Fruit fly (Drosophila melanogaster) whole organism, embryonic: ENCODE results near the gene Polr2G.

Experiments used
- CG10565 ChIP-seq: fragments of 200-800 bp; sonication (Bioruptor generic); optimal IDR thresholded peaks from 3 replicates; lab custom pipeline; 2016; ENCODE audit warnings: missing biosample characterization, mild to moderate bottlenecking, missing genetic modification characterization
- CG10654 ChIP-seq: fragments of 200-800 bp; sonication (Bioruptor generic); optimal IDR thresholded peaks from 2 replicates; lab custom pipeline; 2016; ENCODE audit warnings: missing biosample characterization, missing genetic modification characterization
- CG10979 ChIP-seq: fragments of 200-800 bp; sonication (Bioruptor generic); optimal IDR thresholded peaks from 2 replicates; lab custom pipeline; 2018; ENCODE audit warnings: missing biosample characterization, mild to moderate bottlenecking, missing genetic modification characterization, moderate library complexity
- CG11696 ChIP-seq: fragments of 200-800 bp; sonication (Bioruptor generic); IDR thresholded peaks from 2 replicates; pipeline ENCODE4 v1.3.6; 2022; ENCODE audit warnings: missing biosample characterization, missing genetic modification characterization
- CG13775 ChIP-seq: fragments of 200-800 bp; sonication (Bioruptor generic); optimal IDR thresholded peaks from 3 replicates; lab custom pipeline; 2017; ENCODE audit warnings: missing biosample characterization, mild to moderate bottlenecking, missing genetic modification characterization
- CG14441 ChIP-seq: fragments of 200-800 bp; sonication (Bioruptor generic); IDR thresholded peaks from 2 replicates; pipeline ENCODE4 v1.3.6; 2022; ENCODE audit warnings: missing biosample characterization, missing genetic modification characterization
- CG15073 ChIP-seq: fragments of 200-800 bp; sonication (Bioruptor generic); optimal IDR thresholded peaks from 2 replicates; lab custom pipeline; 2016; ENCODE audit warnings: missing biosample characterization, missing genetic modification characterization
- CG1529 ChIP-seq: fragments of 200-800 bp; sonication (Bioruptor generic); optimal IDR thresholded peaks from 3 replicates; lab custom pipeline; 2018; ENCODE audit warnings: missing biosample characterization, missing genetic modification characterization
- CG1647 ChIP-seq: fragments of 200-800 bp; sonication (Bioruptor generic); optimal IDR thresholded peaks from 3 replicates; lab custom pipeline; 2016; ENCODE audit warnings: missing biosample characterization, missing genetic modification characterization
- CG17328 ChIP-seq: fragments of 200-800 bp; sonication (Bioruptor generic); IDR thresholded peaks from 2 replicates; pipeline ENCODE4 v1.3.6; 2022; ENCODE audit warnings: missing biosample characterization, missing genetic modification characterization
- CG17385 ChIP-seq: fragments of 200-800 bp; sonication (Bioruptor generic); optimal IDR thresholded peaks from 3 replicates; lab custom pipeline; 2018; ENCODE audit warnings: missing biosample characterization, mild to moderate bottlenecking, missing genetic modification characterization
- CG32532 ChIP-seq: fragments of 200-800 bp; sonication (Bioruptor generic); IDR thresholded peaks from 2 replicates; pipeline ENCODE4 v1.3.6; 2022; ENCODE audit warnings: missing biosample characterization, missing genetic modification characterization
- CG3726 ChIP-seq: fragments of 200-800 bp; sonication (Bioruptor generic); IDR thresholded peaks from 3 replicates; pipeline ENCODE4, ENCODE4 v1.3.6; 2022; ENCODE audit warnings: missing biosample characterization, missing genetic modification characterization
- CG3847 ChIP-seq: fragments of 200-800 bp; sonication (Bioruptor generic); IDR thresholded peaks from 2 replicates; pipeline ENCODE4 v1.3.6; 2022; ENCODE audit warnings: missing biosample characterization, missing genetic modification characterization
- CG43689 ChIP-seq: fragments of 200-800 bp; sonication (Bioruptor generic); IDR thresholded peaks from 2 replicates; pipeline ENCODE4 v1.3.6; 2022; ENCODE audit warnings: missing biosample characterization, missing genetic modification characterization
- CG4707 ChIP-seq: fragments of 200-800 bp; sonication (Bioruptor generic); optimal IDR thresholded peaks from 2 replicates; lab custom pipeline; 2018; ENCODE audit warnings: missing biosample characterization, mild to moderate bottlenecking, missing genetic modification characterization, moderate library complexity
- CG6813 ChIP-seq: fragments of 200-800 bp; sonication (Bioruptor generic); optimal IDR thresholded peaks from 2 replicates; lab custom pipeline; 2017; ENCODE audit warnings: missing biosample characterization, missing genetic modification characterization, mild to moderate bottlenecking, moderate library complexity, missing genetic modification reagents
- CG7372 ChIP-seq: fragments of 200-800 bp; sonication (Bioruptor generic); IDR thresholded peaks from 2 replicates; pipeline ENCODE4 v1.3.6; 2022; ENCODE audit warnings: missing biosample characterization, missing genetic modification characterization
- CG7745 ChIP-seq: fragments of 200-800 bp; sonication (Bioruptor generic); optimal IDR thresholded peaks from 2 replicates; lab custom pipeline; 2018; ENCODE audit warnings: missing biosample characterization, mild to moderate bottlenecking, missing genetic modification characterization, moderate library complexity
- CG7928 ChIP-seq: fragments of 200-800 bp; sonication (Bioruptor generic); optimal IDR thresholded peaks from 2 replicates; lab custom pipeline; 2017; ENCODE audit warnings: missing biosample characterization, mild to moderate bottlenecking, missing genetic modification characterization
- CG8924 ChIP-seq: fragments of 200-800 bp; optimal IDR thresholded peaks from 3 replicates; lab custom pipeline; 2019; ENCODE audit warnings: missing biosample characterization, mild to moderate bottlenecking, missing genetic modification characterization, moderate library complexity
- CG9817 ChIP-seq: fragments of 200-800 bp; sonication (Bioruptor generic); optimal IDR thresholded peaks from 2 replicates; lab custom pipeline; 2018; ENCODE audit warnings: missing biosample characterization, mild to moderate bottlenecking, missing genetic modification characterization, moderate library complexity
- CoRest ChIP-seq: fragments of 200-800 bp; sonication (Bioruptor generic); optimal IDR thresholded peaks from 3 replicates; lab custom pipeline; 2018; ENCODE audit warnings: missing biosample characterization, mild to moderate bottlenecking, missing genetic modification characterization, moderate library complexity
- D19B ChIP-seq: fragments of 200-800 bp; sonication (Bioruptor generic); optimal IDR thresholded peaks from 2 replicates; lab custom pipeline; 2017; ENCODE audit warnings: missing biosample characterization, mild to moderate bottlenecking, missing genetic modification characterization
- Elba2 ChIP-seq: fragments of 200-800 bp; sonication (Bioruptor generic); optimal IDR thresholded peaks from 3 replicates; lab custom pipeline; 2016; ENCODE audit warnings: missing biosample characterization, missing genetic modification characterization
- Fer2 ChIP-seq: fragments of 200-800 bp; sonication (Bioruptor generic); optimal IDR thresholded peaks from 2 replicates; lab custom pipeline; 2018; ENCODE audit warnings: missing biosample characterization, mild to moderate bottlenecking, missing genetic modification characterization, moderate library complexity
- Med ChIP-seq: fragments of 200-800 bp; sonication (Bioruptor generic); peaks from one replicate; lab custom pipeline; 2016; ENCODE audit warnings: missing biosample characterization, missing genetic modification characterization, mild to moderate bottlenecking, inconsistent platforms, moderate library complexity
- Myb ChIP-seq: fragments of 200-800 bp; sonication (Bioruptor generic); optimal IDR thresholded peaks from 2 replicates; lab custom pipeline; 2016; ENCODE audit warnings: missing biosample characterization, missing genetic modification characterization
- Nf-YA ChIP-seq: fragments of 200-800 bp; sonication (Bioruptor generic); IDR thresholded peaks from 2 replicates; pipeline ENCODE4 v1.3.6; 2022; ENCODE audit warnings: missing biosample characterization, missing genetic modification characterization
- Pdp1 ChIP-seq, 2 experiments: fragments of 200-800 bp; sonication (Bioruptor generic); optimal IDR thresholded peaks; 3 replicates each; lab custom pipeline; 2016; ENCODE audit warnings: missing biosample characterization in 2 of 2, missing genetic modification characterization in 2 of 2, mild to moderate bottlenecking in 1 of 2, moderate library complexity in 1 of 2
- ase ChIP-seq: fragments of 200-800 bp; sonication (Bioruptor generic); IDR thresholded peaks from 3 replicates; pipeline ENCODE4 v1.3.6; 2022; ENCODE audit warnings: missing biosample characterization, missing genetic modification characterization
- az2 ChIP-seq: fragments of 200-800 bp; sonication (Bioruptor generic); optimal IDR thresholded peaks from 3 replicates; lab custom pipeline; 2016; ENCODE audit warnings: missing biosample characterization, missing genetic modification characterization
- bowl ChIP-seq: fragments of 200-800 bp; sonication (Bioruptor generic); IDR thresholded peaks from 2 replicates; pipeline ENCODE4 v1.3.6; 2022; ENCODE audit warnings: missing biosample characterization, missing genetic modification characterization
- cas ChIP-seq: fragments of 200-800 bp; sonication (Bioruptor generic); IDR thresholded peaks from 2 replicates; pipeline ENCODE4 v1.3.6; 2022; ENCODE audit warnings: missing biosample characterization, missing genetic modification characterization
- caup ChIP-seq: fragments of 200-800 bp; sonication (Bioruptor generic); optimal IDR thresholded peaks from 3 replicates; lab custom pipeline; 2017; ENCODE audit warnings: missing biosample characterization, mild to moderate bottlenecking, missing genetic modification characterization, moderate library complexity; ENCODE audit not compliant: severe bottlenecking
- ci ChIP-seq: fragments of 200-800 bp; sonication (Bioruptor generic); IDR thresholded peaks from 3 replicates; pipeline ENCODE4 v1.3.6; 2022; ENCODE audit warnings: missing biosample characterization, missing genetic modification characterization
- crp ChIP-seq, 2 experiments: fragments of 200-800 bp; sonication (Bioruptor generic); optimal IDR thresholded peaks; 2 replicates in 1 of 2; 3 replicates in 1 of 2; lab custom pipeline; 2017; ENCODE audit warnings: missing biosample characterization in 2 of 2, missing genetic modification characterization in 2 of 2, mild to moderate bottlenecking in 1 of 2, moderate library complexity in 1 of 2
- esg ChIP-seq: fragments of 200-800 bp; sonication (Bioruptor generic); conservative IDR thresholded peaks from 2 replicates; pipeline ENCODE4 v1.3.6; 2022; ENCODE audit warnings: missing biosample characterization, missing genetic modification characterization
- eyg ChIP-seq: fragments of 200-800 bp; sonication (Bioruptor generic); optimal IDR thresholded peaks from 3 replicates; lab custom pipeline; 2016; ENCODE audit warnings: missing biosample characterization, missing genetic modification characterization
- grn ChIP-seq: fragments of 200-800 bp; sonication (Bioruptor generic); optimal IDR thresholded peaks from 3 replicates; lab custom pipeline; 2017; ENCODE audit warnings: missing biosample characterization, missing genetic modification characterization
- gt ChIP-seq: fragments of 200-800 bp; sonication (Bioruptor generic); IDR thresholded peaks from 2 replicates; pipeline ENCODE4 v1.3.6; 2022; ENCODE audit warnings: missing biosample characterization, missing genetic modification characterization
- hb ChIP-seq: fragments of 200-800 bp; sonication (Bioruptor generic); IDR thresholded peaks from 3 replicates; pipeline ENCODE4 v1.3.6; 2022; ENCODE audit warnings: missing biosample characterization, missing genetic modification characterization; ENCODE audit not compliant: partially characterized antibody
- maf-S ChIP-seq: fragments of 200-800 bp; sonication (Bioruptor generic); optimal IDR thresholded peaks from 2 replicates; lab custom pipeline; 2016; ENCODE audit warnings: missing biosample characterization, missing genetic modification characterization
- pan ChIP-seq, 4 experiments: fragments of >200 bp in 3 of 4; fragments of 200-800 bp in 1 of 4; sonication (Bioruptor generic) in 1 of 4; optimal IDR thresholded peaks in 3 of 4; IDR thresholded peaks in 1 of 4; 2 replicates each; pipeline versions ENCODE4 v1.3.6 to Lab custom; 2017 to 2022; ENCODE audit warnings: missing biosample characterization in 2 of 4, missing genetic modification characterization in 2 of 4, mixed read lengths in 1 of 4
- peb ChIP-seq: fragments of 200-800 bp; sonication (Bioruptor generic); IDR thresholded peaks from 2 replicates; pipeline ENCODE4 v1.3.6; 2022; ENCODE audit warnings: missing biosample characterization, missing genetic modification characterization
- phol ChIP-seq: fragments of 200-800 bp; sonication (Bioruptor generic); optimal IDR thresholded peaks from 3 replicates; lab custom pipeline; 2018; ENCODE audit warnings: missing biosample characterization, mild to moderate bottlenecking, missing genetic modification characterization, moderate library complexity
- sim ChIP-seq: fragments of 200-800 bp; sonication (Bioruptor generic); IDR thresholded peaks from 2 replicates; pipeline ENCODE4 v1.3.6; 2022; ENCODE audit warnings: missing biosample characterization, missing genetic modification characterization
- sqz ChIP-seq: fragments of 200-800 bp; sonication (Bioruptor generic); optimal IDR thresholded peaks from 3 replicates; lab custom pipeline; 2018; ENCODE audit warnings: missing biosample characterization, mild to moderate bottlenecking, missing genetic modification characterization
- sug ChIP-seq: fragments of 200-800 bp; optimal IDR thresholded peaks from 2 replicates; lab custom pipeline; 2019; ENCODE audit warnings: missing biosample characterization, mild to moderate bottlenecking, missing genetic modification characterization, moderate library complexity
- tgo ChIP-seq: fragments of 200-800 bp; sonication (Bioruptor generic); IDR thresholded peaks from 3 replicates; pipeline ENCODE4 v1.3.6; 2022; ENCODE audit warnings: missing biosample characterization, missing genetic modification characterization
- usp ChIP-seq: fragments of >200 bp; optimal IDR thresholded peaks from 2 replicates; lab custom pipeline; 2017; ENCODE audit warnings: missing biosample characterization, missing genetic modification characterization

Polr2G gene

DNA sequence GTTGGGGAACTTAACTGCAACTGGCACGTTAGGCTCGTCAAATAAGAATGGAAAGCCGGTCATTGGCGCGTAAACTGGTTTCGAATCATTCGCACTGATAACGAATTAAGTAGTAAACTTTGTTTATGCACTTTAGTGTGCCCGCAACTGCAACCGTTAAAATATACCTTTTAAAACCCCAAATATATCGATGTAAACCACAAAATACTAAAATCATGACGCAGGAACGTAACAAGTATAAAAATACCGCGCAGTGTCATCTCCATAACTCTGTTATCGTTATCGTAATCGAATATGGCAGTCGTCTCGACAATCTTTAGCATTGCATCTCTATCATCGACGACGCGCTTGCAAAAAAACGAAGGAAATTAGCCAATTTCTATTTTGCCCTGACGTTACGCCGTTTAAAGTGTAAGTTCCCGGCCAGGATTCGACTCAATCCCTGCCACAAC is 2.3 kb upstream of the Polr2G start, which contains the start of the genes CG31344 and Caf1-55 (continued):
- TF ChIP-seq CG11696: no peak
- TF ChIP-seq CG10979 (tag; lab: Kevin White, UChicago): no peak
- peak; percentile 61; the same call in 1 of the 3 replicates for TF ChIP-seq hb
- TF ChIP-seq CG3726 (GFP tag; lab: Robert Waterston, UW): no peak
- TF ChIP-seq sug (tag; lab: Kevin White, UChicago): peak; percentile 56
- TF ChIP-seq CG15073 (GFP tag; lab: Kevin White, UChicago): no peak
- TF ChIP-seq tgo: no peak
- peak; percentile 38; the same call in 1 of the 2 replicates for TF ChIP-seq CG3847 (GFP tag; lab: Robert Waterston, UW)
- peak; percentile 12 for TF ChIP-seq maf-S
- no peak for TF ChIP-seq sqz (GFP tag; lab: Kevin White, UChicago)
- TF ChIP-seq CG1529 (GFP tag; lab: Kevin White, UChicago): no peak
- peak; percentile 17; the same call in 1 of the 3 replicates for TF ChIP-seq ci (GFP tag; lab: Robert Waterston, UW)
- TF ChIP-seq eyg (GFP tag; lab: Kevin White, UChicago): no peak
- no peak for TF ChIP-seq CG6813 (GFP tag; lab: Kevin White, UChicago)
- peak; percentile 26 for TF ChIP-seq CoRest (tag; lab: Kevin White, UChicago)
- TF ChIP-seq phol: peak; percentile 89
- no peak for TF ChIP-seq bowl (GFP tag; lab: Robert Waterston, UW)
- no peak for TF ChIP-seq CG4707 (GFP tag; lab: Kevin White, UChicago)
- no peak for TF ChIP-seq CG7928 (GFP tag; lab: Kevin White, UChicago)
- TF ChIP-seq CG13775 (GFP tag; lab: Kevin White, UChicago): no peak
- TF ChIP-seq CG17385: no peak
- no peak for TF ChIP-seq esg
- no peak for TF ChIP-seq Fer2
- TF ChIP-seq Elba2 (GFP tag; lab: Kevin White, UChicago): no peak
- TF ChIP-seq Med (GFP tag; lab: Kevin White, UChicago): peak; percentile 74
- no peak for TF ChIP-seq usp (GFP tag; lab: Kevin White, UChicago)
- no peak for TF ChIP-seq D19B
- no peak for TF ChIP-seq caup (GFP tag; lab: Kevin White, UChicago)
- TF ChIP-seq gt (GFP tag; lab: Robert Waterston, UW): no peak
- TF ChIP-seq Myb (GFP tag; lab: Kevin White, UChicago): peak; percentile 84
- TF ChIP-seq Pdp1 (GFP tag; optimal IDR thresholded peaks at IDR 0.05; lab: Kevin White, UChicago): peak in 1 of 2 experiments; percentile 60
- no peak for TF ChIP-seq sim (GFP tag; lab: Robert Waterston, UW)
- TF ChIP-seq CG1647 (GFP tag; lab: Kevin White, UChicago): no peak
- TF ChIP-seq peb (GFP tag; lab: Robert Waterston, UW): no peak
- TF ChIP-seq CG17328 (GFP tag; lab: Robert Waterston, UW): no peak
- TF ChIP-seq CG10565 (GFP tag; lab: Kevin White, UChicago): no peak
- peak; percentile 14 for TF ChIP-seq az2
- TF ChIP-seq CG9817 (tag; lab: Kevin White, UChicago): no peak
- peak in 1 of 2 experiments; percentile 40 for TF ChIP-seq crp (GFP tag; optimal IDR thresholded peaks at IDR 0.05; lab: Kevin White, UChicago)
- no peak for TF ChIP-seq CG7745 (tag; lab: Kevin White, UChicago)
- TF ChIP-seq pan (optimal IDR thresholded peaks at IDR 0.05; lab: Kevin White, UChicago): no peak
- TF ChIP-seq pan (GFP tag; optimal IDR thresholded peaks at IDR 0.05 in 1 of 2, IDR thresholded peaks at IDR 0.05 in 1 of 2): no peak
- TF ChIP-seq CG14441 (GFP tag; lab: Robert Waterston, UW): no peak
- TF ChIP-seq CG7372 (GFP tag; lab: Robert Waterston, UW): no peak
- TF ChIP-seq CG32532 (GFP tag; lab: Robert Waterston, UW): no peak
- TF ChIP-seq CG10654 (GFP tag; lab: Kevin White, UChicago): no peak
- peak; percentile 31 for TF ChIP-seq grn (GFP tag; lab: Kevin White, UChicago)
- TF ChIP-seq Nf-YA (GFP tag; lab: Robert Waterston, UW): no peak
- TF ChIP-seq cas (GFP tag; lab: Robert Waterston, UW): no peak
- TF ChIP-seq CG8924 (tag; lab: Kevin White, UChicago): peak; percentile 38
- TF ChIP-seq CG43689 (GFP tag; lab: Robert Waterston, UW): no peak
- TF ChIP-seq ase (GFP tag; lab: Robert Waterston, UW): no peak
